Fruit fly (Drosophila melanogaster) whole organism, wandering third instar larva: Measurements from ENCODE around the gene CG43445.
A peak's percentile ranks its signal among the peaks of the same experiment; 100 is the strongest.

Source experiments
- Abd-B ChIP-seq: fragments of >200 bp; optimal IDR thresholded peaks from 2 replicates; lab custom pipeline; 2017; ENCODE audit warnings: missing biosample characterization, missing genetic modification characterization
- CG32264 ChIP-seq: fragments of 200-800 bp; sonication (Bioruptor generic); optimal IDR thresholded peaks from 2 replicates; lab custom pipeline; 2016; ENCODE audit warnings: missing biosample characterization, missing genetic modification characterization
- CrebA ChIP-seq: fragments of 200-800 bp; sonication (Bioruptor generic); optimal IDR thresholded peaks from 2 replicates; lab custom pipeline; 2016; ENCODE audit warnings: missing biosample characterization, mild to moderate bottlenecking, missing genetic modification characterization, borderline replicate concordance
- Dfd ChIP-seq: fragments of >200 bp; optimal IDR thresholded peaks from 2 replicates; lab custom pipeline; 2017; ENCODE audit warnings: missing biosample characterization, missing genetic modification characterization
- Dif ChIP-seq: fragments of 200-275, 200-300 bp; sonication (Bioruptor generic); optimal IDR thresholded peaks from 2 replicates; lab custom pipeline; 2018; ENCODE audit warnings: missing biosample characterization, missing genetic modification characterization; ENCODE audit not compliant: partially characterized antibody
- GATAd ChIP-seq: sonication (Bioruptor generic); optimal IDR thresholded peaks from 2 replicates; lab custom pipeline; 2016; ENCODE audit warnings: missing biosample characterization, missing genetic modification characterization
- HLH106 ChIP-seq: fragments of 200-800 bp; optimal IDR thresholded peaks from 3 replicates; lab custom pipeline; 2019; ENCODE audit warnings: missing biosample characterization, mild to moderate bottlenecking, missing genetic modification characterization, moderate library complexity
- Hnf4 ChIP-seq: fragments of 200-800 bp; sonication (Bioruptor generic); optimal IDR thresholded peaks from 2 replicates; lab custom pipeline; 2016; ENCODE audit warnings: missing biosample characterization, mild to moderate bottlenecking, missing genetic modification characterization
- Hr78 ChIP-seq: fragments of >200 bp; optimal IDR thresholded peaks from 2 replicates; lab custom pipeline; 2017; ENCODE audit warnings: missing biosample characterization, missing genetic modification characterization
- Hr83 ChIP-seq: fragments of 200-300 bp; sonication (Bioruptor generic); optimal IDR thresholded peaks from 2 replicates; lab custom pipeline; 2016; ENCODE audit warnings: missing biosample characterization, mild to moderate bottlenecking, missing genetic modification characterization, moderate library complexity; ENCODE audit not compliant: poor library complexity, severe bottlenecking
- Jra ChIP-seq: sonication (Bioruptor generic); optimal IDR thresholded peaks from 2 replicates; lab custom pipeline; 2016; ENCODE audit warnings: missing biosample characterization, missing genetic modification characterization
- Mio ChIP-seq: sonication (Bioruptor generic); optimal IDR thresholded peaks from 2 replicates; lab custom pipeline; 2016; ENCODE audit warnings: missing biosample characterization, missing genetic modification characterization
- Myc ChIP-seq: fragments of >200 bp; optimal IDR thresholded peaks from 2 replicates; lab custom pipeline; 2017
- OdsH ChIP-seq: fragments of 200-800 bp; sonication (Bioruptor generic); optimal IDR thresholded peaks from 2 replicates; lab custom pipeline; 2016; ENCODE audit warnings: missing biosample characterization, mild to moderate bottlenecking, missing genetic modification characterization
- Vsx2 ChIP-seq: fragments of 200-300, 225-300 bp; sonication (Bioruptor generic); optimal IDR thresholded peaks from 2 replicates; lab custom pipeline; 2018; ENCODE audit warnings: missing biosample characterization, missing genetic modification characterization; ENCODE audit not compliant: partially characterized antibody
- dl ChIP-seq, 2 experiments: fragments of 175-275, 200-275 bp in 1 of 2; fragments of 200-275 bp in 1 of 2; sonication (Bioruptor generic); optimal IDR thresholded peaks; lab custom pipeline; 2018; ENCODE audit warnings: mild to moderate bottlenecking in 2 of 2, missing biosample characterization in 2 of 2, missing genetic modification characterization in 2 of 2, moderate library complexity in 2 of 2; ENCODE audit not compliant: partially characterized antibody in 2 of 2, insufficient read depth in 1 of 2
- dmrt93B ChIP-seq: fragments of 200-800 bp; sonication (Bioruptor generic); optimal IDR thresholded peaks from 2 replicates; lab custom pipeline; 2018; ENCODE audit warnings: missing biosample characterization, mild to moderate bottlenecking, missing genetic modification characterization
- dsf ChIP-seq: sonication (Bioruptor generic); optimal IDR thresholded peaks from 2 replicates; lab custom pipeline; 2016; ENCODE audit warnings: missing biosample characterization, missing genetic modification characterization, borderline replicate concordance
- ey ChIP-seq: fragments of 200-800 bp; sonication (Bioruptor generic); optimal IDR thresholded peaks from 2 replicates; lab custom pipeline; 2016; ENCODE audit warnings: missing biosample characterization, missing genetic modification characterization
- fru ChIP-seq: fragments of 200-800 bp; sonication (Bioruptor generic); optimal IDR thresholded peaks from 3 replicates; lab custom pipeline; 2016; ENCODE audit warnings: missing biosample characterization, mild to moderate bottlenecking, missing genetic modification characterization
- h ChIP-seq: fragments of 200-800 bp; sonication (Bioruptor generic); optimal IDR thresholded peaks from 3 replicates; lab custom pipeline; 2016; ENCODE audit warnings: missing biosample characterization, mild to moderate bottlenecking, missing genetic modification characterization
- jim ChIP-seq: fragments of 175-275, 200-325 bp; sonication (Bioruptor generic); optimal IDR thresholded peaks from 2 replicates; lab custom pipeline; 2016; ENCODE audit warnings: missing biosample characterization, mild to moderate bottlenecking, missing genetic modification characterization
- lola ChIP-seq: fragments of >200 bp; optimal IDR thresholded peaks from 2 replicates; lab custom pipeline; 2017; ENCODE audit warnings: missing biosample characterization, missing genetic modification characterization
- pan ChIP-seq: fragments of >200 bp; optimal IDR thresholded peaks from 2 replicates; lab custom pipeline; 2017
- rgr ChIP-seq: fragments of 200-800 bp; sonication (Bioruptor generic); optimal IDR thresholded peaks from 3 replicates; lab custom pipeline; 2016; ENCODE audit warnings: missing biosample characterization, mild to moderate bottlenecking, missing genetic modification characterization
- sage ChIP-seq: fragments of 200-800 bp; sonication (Bioruptor generic); optimal IDR thresholded peaks from 2 replicates; lab custom pipeline; 2016; ENCODE audit warnings: missing biosample characterization, mild to moderate bottlenecking, missing genetic modification characterization
- tai ChIP-seq: sonication (Bioruptor generic); optimal IDR thresholded peaks from 2 replicates; lab custom pipeline; 2016; ENCODE audit warnings: missing biosample characterization, missing genetic modification characterization
- usp ChIP-seq: fragments of >200 bp; optimal IDR thresholded peaks from 2 replicates; lab custom pipeline; 2017; ENCODE audit warnings: missing biosample characterization, missing genetic modification characterization
- woc ChIP-seq: sonication (Bioruptor generic); optimal IDR thresholded peaks from 2 replicates; lab custom pipeline; 2016; ENCODE audit warnings: missing biosample characterization, mild to moderate bottlenecking, missing genetic modification characterization

The CG43445 gene

DNA sequence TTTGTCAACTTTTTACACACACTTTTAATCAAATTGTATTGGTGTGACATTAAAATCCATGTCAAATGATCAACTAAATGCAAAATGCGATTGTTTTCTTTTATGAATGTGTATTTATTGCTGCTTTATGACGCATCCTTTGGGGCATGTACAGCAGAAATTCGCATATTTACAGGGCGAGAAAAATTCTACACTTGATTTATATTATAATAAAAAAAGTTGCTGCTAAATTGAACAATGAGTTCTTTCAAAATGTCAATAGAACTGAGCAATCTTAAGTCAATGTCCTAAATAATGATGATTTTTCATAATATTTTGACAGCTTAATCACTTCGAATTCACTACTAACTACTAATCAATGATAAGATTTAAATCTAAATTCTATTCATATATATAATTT lies at the start of gene CG43445:
Gene CG43445, plus strand, starts transcription at position 301 of the 400 bp plus-strand sequence.
- no peak for TF ChIP-seq Dfd
- no peak for TF ChIP-seq sage (GFP tag; lab: Kevin White, UChicago)
- TF ChIP-seq Vsx2 (GFP tag; lab: Kevin White, UChicago), result no peak
- no peak for TF ChIP-seq CrebA (GFP tag; lab: Kevin White, UChicago)
- TF ChIP-seq jim (GFP tag; lab: Kevin White, UChicago), result no peak

DNA sequence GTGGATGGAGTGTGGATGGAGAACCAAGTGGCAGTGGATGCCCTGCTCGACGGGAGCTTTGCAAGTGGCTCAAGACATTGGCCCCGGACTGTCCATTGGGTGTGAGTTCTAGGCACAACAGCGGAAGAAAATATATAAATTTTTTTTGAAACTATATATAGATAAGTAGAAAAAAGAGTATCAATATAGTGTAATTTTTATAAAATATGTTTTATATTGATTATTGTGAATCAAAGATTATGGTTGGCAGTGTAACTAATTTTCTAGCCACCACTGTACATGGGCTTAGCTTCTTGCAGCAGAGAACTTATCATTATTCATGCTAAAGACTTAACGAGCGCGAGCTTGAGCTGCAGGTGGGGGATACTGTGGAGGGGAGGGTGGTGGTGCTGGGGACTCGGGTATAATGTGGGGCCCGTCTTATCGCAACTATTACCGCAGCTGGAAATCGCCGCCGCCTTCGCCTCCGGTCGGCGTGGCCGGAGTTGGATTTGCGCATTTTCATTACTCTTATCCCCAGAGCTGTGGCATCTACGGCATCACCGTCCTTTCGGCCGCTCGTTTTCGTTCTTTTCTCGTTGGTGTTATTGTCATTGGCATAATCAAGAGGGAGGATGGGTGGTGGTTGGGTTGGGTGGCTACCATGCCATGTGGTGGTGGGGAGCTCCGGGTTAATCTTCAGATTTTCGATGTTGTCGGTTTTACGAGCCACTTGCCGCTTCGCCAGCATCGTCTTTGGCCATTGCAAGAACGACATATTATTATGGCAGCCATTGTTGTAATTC lies 49.1 kb upstream of the CG43445 start:
- no peak for TF ChIP-seq CG32264
- no peak for TF ChIP-seq GATAd (GFP tag; lab: Kevin White, UChicago)
- no peak for TF ChIP-seq fru (GFP tag; lab: Kevin White, UChicago)
- TF ChIP-seq Jra, result no peak
- TF ChIP-seq HLH106, result no peak
- TF ChIP-seq CrebA (GFP tag; lab: Kevin White, UChicago), result no peak
- no peak for TF ChIP-seq lola
- no peak for TF ChIP-seq rgr (GFP tag; lab: Kevin White, UChicago)
- no peak for TF ChIP-seq woc (GFP tag; lab: Kevin White, UChicago)
- TF ChIP-seq tai, result no peak
- TF ChIP-seq ey (GFP tag; lab: Kevin White, UChicago), result no peak
- TF ChIP-seq Mio (GFP tag; lab: Kevin White, UChicago), result no peak
- no peak for TF ChIP-seq Hr83 (GFP tag; lab: Kevin White, UChicago)
- TF ChIP-seq sage (GFP tag; lab: Kevin White, UChicago), result no peak
- TF ChIP-seq Dif (GFP tag; lab: Kevin White, UChicago), result no peak
- TF ChIP-seq Myc (lab: Kevin White, UChicago), result no peak
- no peak for TF ChIP-seq dsf
- no peak for TF ChIP-seq Vsx2 (GFP tag; lab: Kevin White, UChicago)

DNA sequence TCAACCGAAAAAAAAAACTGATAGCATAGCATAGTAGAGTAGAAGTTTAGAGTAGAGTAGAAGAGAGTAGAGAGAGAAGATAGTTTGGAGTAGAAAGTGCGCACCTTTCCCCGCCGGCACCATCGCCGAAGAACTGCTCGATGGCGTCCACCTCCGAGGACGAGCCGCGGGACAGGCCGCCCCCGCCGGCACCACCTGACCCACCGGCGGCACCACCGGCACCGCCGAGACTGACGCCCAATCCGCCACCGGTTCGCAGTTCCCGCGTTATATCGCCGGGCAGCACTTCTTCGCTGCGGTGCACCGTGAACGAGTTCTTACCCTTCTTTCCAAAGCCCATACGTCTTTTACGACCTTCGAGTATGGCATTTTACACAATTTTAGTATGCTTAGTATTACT lies 30.1 kb upstream of the CG43445 start:
- TF ChIP-seq jim (GFP tag; lab: Kevin White, UChicago), result no peak
- peak; percentile 97 for TF ChIP-seq Dfd

DNA sequence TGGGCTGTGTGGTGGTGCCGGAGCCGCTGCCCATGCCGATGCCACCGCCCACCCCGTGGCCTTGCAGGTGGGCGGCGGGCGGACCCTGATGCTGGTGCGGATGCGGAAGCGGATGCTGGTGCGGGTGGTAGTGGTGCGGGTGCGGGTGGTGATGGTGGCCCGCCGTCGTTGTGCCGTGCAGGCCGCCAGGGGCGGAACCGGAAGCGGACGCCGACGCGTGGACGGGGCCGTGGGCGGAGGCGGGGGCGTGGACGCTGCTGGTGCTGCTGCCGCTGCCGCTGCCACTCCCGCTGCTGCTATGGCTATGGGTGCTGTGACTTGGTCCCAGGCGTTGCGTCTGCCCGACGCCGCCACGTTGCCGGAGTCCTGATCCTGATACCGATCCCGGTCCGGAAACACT lies 20.2 kb upstream of the CG43445 start:
- peak; percentile 94 for TF ChIP-seq Dfd
- TF ChIP-seq usp (GFP tag; lab: Kevin White, UChicago), result no peak

DNA sequence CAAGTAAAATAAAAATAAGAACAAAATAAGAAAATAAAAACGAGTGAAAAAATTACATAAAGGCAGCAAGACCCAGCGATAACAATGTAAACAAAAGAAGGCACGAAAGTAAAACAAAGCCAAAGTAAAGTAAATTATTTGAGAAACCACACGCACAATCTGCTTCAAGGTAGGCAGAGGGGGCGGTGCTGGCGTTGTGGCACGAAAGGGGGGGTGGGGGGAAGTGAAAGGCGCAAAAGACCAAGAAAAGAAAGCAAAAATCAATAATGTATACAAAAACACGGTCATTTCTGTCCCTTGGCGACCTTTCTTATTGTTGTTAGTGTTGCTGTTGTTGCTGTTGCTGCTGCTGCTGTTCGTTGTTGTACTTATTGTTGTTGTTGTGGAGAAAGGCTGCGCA lies 13.9 kb upstream of the CG43445 start:
- TF ChIP-seq dsf (no peak), OdsH (GFP tag; lab: Kevin White, UChicago) (no peak), Hr83 (GFP tag; lab: Kevin White, UChicago) (no peak)
- TF ChIP-seq, all 38 proteins: peak for 0

DNA sequence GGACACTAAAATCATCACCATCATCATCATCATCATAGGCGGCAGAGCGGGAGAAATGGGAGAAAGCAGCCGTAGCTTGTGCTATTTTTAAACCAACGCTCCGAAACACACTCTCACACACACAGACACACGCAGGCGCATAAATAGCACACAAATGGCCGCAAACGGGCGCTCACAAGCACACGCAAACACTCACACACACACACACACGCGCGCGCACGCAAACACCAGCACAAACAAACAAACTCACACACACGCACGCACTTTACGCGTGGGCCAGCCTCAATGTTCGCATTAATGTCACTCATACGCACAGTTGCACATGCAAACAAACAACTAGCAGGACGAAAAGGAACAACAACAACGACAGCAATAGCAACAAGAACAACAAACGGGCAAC lies 13.3 kb upstream of the CG43445 start:
- TF ChIP-seq pan (lab: Kevin White, UChicago) (peak; percentile 35), dmrt93B (no peak), Dfd (peak; percentile 51)

DNA sequence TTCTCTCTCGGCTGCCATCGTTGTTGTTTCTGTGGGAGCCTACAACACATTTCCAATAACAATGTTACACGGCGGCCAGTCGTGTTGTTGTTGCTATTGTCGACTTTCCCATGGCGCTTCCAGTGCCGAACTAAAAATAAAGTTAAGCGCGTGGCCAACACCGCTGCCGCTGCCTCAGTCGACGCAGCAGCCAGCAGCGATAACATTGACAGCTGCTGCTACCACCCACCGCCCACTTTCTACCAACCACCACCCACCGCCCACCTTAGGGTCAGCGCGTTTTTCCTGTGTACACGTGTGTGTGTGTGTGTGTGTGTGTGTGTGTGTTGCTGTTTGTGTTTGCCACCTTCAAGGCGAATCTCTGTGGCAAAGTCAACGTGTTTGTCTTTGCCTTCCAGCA lies 10.1 kb upstream of the CG43445 start:
- TF ChIP-seq tai, result no peak
- peak; percentile 55 for TF ChIP-seq Dfd

DNA sequence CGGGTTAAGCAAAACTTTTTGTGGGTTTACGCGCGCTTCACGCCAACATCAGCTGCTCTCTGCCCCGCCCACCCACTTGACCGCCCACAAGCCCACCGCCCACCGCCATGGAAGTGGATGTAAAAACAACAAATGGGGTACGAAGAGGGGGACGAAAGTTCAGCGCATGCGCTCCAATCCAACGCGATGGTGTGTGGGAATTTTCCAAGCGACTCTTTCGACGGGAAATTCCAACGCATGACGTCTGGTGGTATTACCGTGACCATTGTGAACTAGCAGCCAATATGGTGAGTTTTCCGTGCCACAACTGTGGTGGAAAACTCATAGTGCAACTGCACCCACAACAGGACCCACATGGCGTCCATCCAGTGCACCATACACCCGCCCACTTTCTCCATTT lies 8.9 kb upstream of the CG43445 start:
- TF ChIP-seq Dfd (no peak), Hnf4 (GFP tag; lab: Kevin White, UChicago) (no peak), usp (GFP tag; lab: Kevin White, UChicago) (no peak), Mio (GFP tag; lab: Kevin White, UChicago) (no peak), rgr (GFP tag; lab: Kevin White, UChicago) (no peak), h (GFP tag; lab: Kevin White, UChicago) (no peak), dsf (no peak), dl (GFP tag; optimal IDR thresholded peaks at IDR 0.05; lab: Kevin White, UChicago; ENCODE audit: insufficient read depth in 1 of 2, partially characterized antibody in 2 of 2) (no peak), Abd-B (GFP tag; lab: Kevin White, UChicago) (no peak), Hr78 (no peak)
- TF ChIP-seq, all 38 proteins: peak for 0
